Fruit fly (Drosophila melanogaster) ovary, adult (tissue): ENCODE measurements around the gene CG7772.

ENCODE experiments used
- CG17801 ChIP-seq: fragments of 200-800 bp; optimal IDR thresholded peaks from 2 replicates; lab custom pipeline; 2019; ENCODE audit warnings: missing biosample characterization, mild to moderate bottlenecking, missing genetic modification characterization, moderate library complexity; ENCODE audit not compliant: partially characterized antibody

Gene CG7772

DNA sequence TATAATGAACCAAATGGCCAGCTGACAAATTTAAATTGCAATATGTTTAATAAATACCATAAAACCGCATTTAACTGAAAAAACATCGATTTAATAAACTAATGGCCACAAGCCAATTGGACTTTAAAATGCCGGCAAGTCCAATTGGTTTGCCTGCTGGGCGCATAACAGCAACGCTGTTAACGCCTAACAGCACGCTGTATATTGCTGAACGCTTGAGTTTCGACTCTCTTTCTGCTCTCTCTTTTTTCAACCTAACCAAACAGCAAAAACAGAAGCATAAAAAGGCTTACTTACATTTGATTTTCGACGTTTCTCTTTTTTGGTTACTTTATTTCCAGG, 21.0 kb downstream of the CG7772 start:
- TF ChIP-seq CG17801 = no peak

DNA sequence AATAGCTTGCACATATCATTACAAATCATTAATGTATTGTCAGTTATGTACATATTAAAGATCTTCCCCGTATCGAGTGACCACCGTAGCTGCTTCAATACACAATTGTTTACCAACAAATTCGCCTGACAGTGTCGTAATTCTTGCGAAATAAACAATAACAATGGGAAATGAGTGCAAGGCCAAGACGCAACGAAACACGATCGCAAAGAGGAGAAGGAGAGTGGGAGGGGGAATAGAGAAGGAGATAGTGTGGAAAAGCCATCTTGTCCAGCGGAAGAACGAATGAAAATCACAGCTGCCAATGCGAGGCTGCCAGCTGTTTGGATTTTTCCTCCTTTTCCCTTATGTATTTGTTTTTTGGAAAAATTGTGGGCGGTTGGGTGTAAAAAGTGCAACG, 21.8 kb downstream of the CG7772 start:
- no peak for TF ChIP-seq CG17801

DNA sequence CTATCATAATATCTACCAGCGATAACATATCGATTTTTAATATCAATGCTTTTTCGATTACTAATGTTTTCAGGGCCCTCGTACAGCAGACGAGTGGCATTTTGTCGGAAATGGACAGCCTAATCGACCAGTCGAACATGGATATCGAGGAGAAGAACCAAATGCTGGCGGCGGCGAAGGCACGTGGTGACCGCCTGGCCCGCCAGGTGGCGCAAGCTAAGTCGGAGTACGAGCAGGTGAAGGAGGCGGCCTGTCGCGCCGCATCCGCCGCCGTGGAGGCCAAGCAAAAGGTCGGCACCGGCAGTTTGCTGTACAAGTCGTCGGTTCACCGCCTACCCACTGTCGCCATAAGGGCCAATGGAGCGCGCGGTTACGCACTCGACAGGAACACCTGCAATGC, 22.5 kb downstream of the CG7772 start:
- no peak for TF ChIP-seq CG17801

DNA sequence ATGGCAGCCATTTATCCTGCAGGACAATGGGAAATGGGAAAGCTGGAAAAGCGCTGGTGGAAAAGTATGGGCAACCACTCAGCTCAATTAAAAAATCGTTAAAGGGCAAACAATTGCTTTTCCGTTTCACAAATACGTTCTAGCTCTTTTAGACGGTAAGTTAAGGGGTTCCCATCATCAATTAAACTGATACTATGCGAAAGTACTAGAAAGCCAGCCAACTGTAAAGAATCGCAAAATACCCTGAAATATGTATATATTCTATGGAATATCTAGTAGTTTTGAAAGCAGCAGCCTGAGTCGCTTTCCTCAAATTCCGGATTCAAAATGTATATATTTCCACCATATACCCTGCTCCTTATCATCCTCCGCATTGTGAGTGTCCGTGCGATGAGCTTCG, 23.6 kb downstream of the CG7772 start, which contains the start of gene CG12985:
Gene CG12985 (plus strand): TSS at position 301 of the 400 bp plus-strand sequence.
- no peak for TF ChIP-seq CG17801

DNA sequence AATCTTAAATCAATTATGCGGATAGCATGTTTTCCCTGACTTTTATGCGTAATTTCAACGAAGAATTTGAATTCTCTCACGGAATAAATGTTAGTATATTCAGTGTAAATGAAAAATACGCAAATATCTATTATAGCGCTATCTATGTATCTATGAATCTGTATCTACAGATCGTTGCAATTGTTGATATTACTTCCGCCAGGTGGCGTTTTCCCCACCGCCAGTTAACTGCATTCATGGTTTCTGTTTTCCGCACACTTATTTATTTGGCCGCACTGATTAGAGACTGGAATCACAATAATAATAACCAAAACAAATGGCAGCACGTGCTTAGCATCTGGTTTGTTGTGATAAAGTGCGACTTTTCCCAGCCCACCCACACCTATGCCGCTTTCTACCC, 24.3 kb downstream of the CG7772 start:
- no peak for TF ChIP-seq CG17801

DNA sequence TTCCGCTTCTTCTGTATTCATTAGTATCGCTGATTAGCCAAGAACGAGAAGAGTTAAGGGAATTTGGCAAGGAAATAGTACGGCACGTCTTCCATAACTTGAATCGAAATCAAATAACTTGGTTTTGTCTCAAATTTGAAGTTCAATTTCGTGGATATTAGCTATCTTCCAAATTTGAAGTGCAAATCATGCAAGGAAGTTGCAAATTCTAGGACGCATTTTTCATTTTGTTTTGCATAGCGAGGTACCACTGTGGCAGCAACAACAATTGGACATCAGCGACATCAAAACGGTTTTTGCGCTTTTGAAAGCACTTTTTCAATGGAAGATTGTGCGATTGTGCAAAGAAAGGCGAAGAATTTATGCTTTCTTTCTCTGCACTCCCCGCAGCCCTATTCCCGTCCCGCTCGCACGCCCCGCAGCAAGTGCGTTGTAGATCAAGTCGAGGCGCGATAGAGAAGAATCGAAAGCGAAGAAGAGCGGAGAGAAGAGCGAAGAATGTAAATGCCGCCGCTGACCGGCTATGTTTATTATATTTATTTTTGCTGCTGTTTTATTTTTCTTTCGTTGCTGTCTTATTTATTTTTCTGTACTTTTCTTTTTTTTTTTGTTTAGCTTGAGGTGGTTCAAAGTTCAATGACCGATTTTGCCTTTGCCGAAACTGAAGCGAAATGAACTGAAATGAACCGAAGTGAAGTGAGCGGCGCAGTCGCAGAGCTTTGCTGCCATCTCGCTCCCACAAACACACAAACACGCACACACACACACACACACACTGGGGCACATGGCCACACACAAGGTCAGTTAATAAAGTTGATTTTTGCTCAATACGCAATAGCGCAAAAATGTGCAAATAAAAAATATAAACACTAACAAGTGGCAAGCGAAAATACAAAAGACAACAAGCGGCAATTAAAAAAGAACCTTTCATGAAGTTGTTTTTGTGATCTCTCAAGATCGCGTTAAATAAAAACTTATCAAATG, 25.6 kb downstream of the CG7772 start:
- TF ChIP-seq CG17801 = peak; percentile 74

DNA sequence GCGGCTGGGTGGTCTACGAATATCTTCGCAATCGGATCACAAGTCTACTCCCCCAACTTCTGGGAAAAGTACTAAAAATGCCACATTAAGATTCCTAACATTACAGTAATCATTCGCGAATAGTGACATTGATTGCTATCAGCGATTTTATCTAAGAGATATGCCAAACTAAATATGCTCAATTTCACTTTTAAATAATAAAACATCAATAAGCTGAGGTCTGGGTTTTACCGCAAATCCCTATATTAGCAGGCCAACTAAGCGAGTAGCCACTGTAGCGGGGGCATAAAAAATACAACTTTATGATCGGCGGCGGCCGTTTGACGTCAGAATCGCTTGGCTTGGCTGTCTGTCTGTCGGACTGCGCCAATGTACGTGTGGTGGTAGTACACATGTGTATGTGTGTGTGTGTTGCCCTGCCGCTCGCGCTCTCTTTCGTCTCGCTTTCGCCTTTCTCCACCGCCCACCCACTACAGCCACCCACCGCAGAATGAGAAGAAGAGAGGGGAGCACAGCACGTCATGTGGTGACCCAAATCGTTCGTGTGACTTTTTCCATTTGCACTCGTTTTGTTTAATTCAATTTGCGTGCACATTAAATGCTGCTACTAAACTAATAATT, 26.7 kb downstream of the CG7772 start:
- TF ChIP-seq CG17801 = peak; percentile 92

DNA sequence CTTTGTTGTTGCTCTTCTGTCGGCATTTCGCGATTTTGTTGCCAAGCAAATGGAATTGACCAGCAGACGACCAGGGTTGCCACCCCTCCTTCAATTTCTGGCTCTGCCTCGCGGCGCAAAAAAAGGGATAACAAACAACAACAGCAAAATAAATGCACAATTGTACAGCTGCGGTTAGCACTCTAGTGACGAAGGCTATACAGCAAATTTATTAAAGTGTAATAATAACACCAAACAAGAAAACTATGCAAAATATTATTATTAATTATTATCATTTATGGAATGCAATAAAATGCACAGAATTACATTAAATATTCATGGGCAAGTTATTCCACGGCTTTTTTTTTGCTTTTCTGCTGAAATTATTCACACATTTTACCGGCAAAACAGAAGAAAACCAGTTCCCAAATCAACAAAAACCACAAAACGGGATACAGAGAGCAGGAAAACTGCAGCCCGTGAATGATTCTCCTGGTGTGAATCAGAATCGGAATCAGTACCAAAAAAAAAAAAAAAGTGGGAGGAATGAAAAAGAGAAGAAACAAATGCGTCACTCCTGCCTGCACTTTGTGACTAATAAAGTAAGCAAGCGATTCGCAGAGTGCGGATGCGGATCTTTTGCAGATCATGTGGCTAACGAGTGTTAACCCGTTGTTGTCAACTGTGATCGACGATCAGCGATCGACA, 27.7 kb downstream of the CG7772 start:
- no peak for TF ChIP-seq CG17801

DNA sequence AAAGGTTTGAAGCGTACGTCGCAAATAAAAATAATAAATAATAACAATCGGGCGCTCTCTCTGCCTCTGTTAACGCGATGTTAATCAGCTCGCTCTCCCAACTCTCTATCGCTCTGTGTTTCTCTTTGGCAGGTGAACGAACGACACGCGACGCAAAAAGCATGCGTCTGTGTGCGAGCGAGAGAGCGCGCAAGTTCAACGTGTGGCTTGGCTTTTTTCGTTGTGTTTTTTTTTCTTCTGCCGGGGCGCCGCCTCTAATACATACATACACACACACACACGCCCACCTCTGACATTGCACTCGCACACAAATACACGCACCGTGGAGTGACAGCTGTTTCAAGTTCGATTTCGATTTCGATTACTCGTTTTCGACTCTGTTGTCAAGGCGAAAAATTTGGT, 28.4 kb downstream of the CG7772 start:
- no peak for TF ChIP-seq CG17801

DNA sequence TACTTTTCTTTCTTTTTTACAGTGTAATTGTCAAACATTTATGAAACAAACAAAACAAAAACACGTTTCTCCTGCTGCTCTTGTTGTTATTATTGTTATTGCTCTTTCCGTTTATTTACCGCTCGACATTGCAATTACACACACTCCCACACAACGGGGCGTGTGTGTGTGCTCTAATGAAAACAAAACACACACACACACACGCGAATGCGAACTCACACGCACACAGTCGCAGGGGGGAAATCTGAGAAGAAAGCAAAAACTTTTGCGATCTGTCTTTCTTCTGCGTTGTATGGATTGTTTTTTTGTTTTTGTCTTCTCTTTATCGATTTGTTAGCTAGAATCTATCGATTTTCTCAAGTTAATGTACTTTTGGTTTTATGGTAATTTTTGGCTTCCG, 29.1 kb downstream of the CG7772 start:
- no peak for TF ChIP-seq CG17801

DNA sequence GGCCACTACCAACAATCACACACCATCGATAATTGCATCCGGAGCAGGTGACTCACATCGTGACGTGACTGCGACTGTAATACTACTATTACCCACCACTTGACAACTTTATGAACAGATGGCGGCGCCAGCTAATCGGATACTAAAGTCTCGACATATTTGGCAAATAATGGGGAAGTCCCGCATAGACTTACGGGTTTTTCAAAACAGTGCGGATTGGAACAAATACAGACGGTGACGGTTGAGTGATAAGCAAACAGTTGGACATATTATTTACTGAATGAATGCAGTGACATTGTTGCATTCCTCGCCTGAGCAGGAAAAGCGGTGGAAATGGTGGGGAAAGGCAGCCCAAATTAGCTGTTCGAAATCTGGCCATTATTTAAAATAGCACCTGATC, 30.5 kb downstream of the CG7772 start:
- no peak for TF ChIP-seq CG17801

DNA sequence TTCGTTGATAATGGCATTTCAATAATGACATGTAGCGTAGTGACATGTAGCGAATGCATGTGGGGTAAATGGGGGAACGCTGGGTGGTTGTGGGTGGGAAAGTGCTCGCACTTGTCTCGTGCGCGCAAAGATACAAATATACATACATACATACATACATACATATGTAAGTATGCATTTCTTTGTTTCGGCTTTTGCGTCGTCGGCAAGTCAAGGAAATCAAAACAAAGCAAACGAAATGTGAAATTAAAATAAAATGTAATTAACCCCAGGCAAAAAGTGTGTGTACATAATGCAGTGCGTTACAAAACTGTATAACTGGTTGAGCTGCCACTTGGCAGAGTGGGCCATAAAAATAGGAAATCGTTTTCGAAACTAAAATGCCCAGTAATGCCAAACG, 31.4 kb downstream of the CG7772 start:
- TF ChIP-seq CG17801 = no peak

DNA sequence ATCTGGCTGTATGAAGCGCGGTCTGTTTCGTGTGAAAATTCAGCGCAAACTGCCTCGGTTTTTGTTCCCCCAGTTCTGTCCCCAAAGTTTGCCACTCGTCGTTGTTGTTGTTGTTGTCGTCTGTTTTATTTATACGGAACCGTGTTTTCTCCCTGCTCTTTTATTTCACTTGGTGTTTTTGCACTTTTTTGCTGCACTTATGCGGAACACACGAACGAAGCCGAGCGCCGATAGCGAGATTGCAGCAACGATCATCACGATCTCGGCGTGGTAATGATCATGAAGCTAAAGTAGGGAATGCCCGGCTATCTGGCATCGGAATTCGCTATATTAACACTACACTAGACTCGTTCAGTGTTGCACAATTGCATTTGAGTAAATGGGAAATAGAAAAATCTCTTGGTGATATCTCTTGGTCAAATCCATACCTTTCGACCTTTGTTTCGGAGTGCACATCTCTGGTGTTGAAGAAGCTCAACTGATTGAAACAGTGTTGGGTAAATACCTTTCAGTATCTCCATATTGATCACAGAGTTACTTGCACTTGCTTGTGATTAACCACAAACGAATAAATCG, 32.0 kb downstream of the CG7772 start:
- TF ChIP-seq CG17801 = no peak

DNA sequence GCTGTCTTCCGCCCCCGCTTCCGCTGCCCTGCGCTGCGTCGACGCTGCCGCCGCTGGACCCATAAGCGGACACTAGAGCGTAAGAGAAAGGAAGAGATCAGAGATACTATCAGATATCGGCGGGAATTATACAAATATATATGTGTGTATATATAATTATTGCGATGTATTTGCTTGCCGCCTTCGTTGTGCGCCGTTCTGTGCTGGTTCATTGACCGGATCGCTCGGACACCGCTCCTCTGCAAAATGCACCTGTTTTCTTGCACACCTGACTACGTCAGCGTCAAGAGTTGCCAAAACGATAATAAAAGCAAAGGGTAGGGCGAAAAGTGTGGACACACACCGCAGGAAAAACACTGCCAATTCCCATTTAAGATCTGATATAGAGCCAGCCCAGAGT, 33.7 kb downstream of the CG7772 start:
- no peak for TF ChIP-seq CG17801

DNA sequence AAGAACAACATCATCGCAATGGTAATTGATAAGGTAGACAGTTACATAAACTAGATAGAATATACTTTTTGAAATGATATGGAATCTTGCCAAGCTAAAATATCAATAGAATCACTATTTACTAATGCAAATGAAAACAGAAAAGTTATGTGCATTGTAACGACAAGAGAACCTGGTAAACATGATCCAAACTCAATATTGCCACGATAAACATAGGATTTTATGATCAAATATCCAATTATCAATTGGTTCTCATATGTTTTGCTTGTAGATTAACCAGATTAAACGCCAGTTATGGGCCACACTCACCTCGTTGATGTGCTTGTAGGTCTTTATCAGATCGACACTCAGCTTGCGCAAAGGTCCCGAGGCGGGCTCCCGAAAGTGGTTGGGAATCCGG, 34.8 kb downstream of the CG7772 start:
- TF ChIP-seq CG17801 = no peak

DNA sequence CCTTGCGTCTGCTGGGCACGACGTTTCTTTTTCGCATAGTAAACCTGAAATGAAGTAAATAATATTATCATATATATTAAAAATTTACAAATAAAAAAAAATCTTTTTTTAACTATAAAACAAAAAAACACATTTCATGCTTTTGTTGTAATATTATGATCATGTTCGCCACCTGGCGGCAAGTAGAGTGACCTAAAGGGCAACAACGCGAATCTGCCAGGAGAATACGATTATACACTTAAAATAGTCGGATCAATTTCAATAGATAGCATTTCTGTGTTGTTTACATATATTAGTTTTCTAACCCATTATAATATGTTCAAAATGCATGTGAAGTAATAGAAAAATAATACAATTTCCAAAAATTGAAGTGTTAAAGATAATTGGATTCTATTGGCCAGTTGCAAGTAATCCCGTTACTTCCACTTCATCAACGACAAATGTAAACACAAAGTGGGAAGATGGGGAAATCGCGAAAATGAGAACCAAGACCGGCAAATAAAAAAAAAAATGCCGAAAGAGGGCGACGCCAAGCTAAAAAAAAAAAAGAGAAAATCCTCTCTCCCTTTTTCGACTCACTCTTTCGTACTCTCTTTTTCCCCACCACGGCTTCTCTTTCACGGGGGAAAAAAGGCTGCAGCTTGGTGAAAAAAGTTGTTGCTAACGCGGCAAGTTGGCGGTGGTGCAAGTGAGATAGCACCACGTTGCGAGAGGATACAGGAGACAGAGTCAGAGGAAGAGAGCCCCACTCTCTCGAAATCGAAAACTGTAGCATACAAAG, 36.3 kb downstream of the CG7772 start:
- no peak for TF ChIP-seq CG17801
